Worm (Caenorhabditis elegans) whole organism, late embryonic: ENCODE results near the gene nhr-172.

Experiments
- C08G9.2 ChIP-seq: sonication (generic microtip); optimal IDR thresholded peaks from 2 replicates; lab custom pipeline; 2016; ENCODE audit warnings: mild to moderate bottlenecking, missing genetic modification characterization, moderate library complexity, missing compliant biosample characterization
- Y22D7AL.16 ChIP-seq: sonication (generic microtip); optimal IDR thresholded peaks from 2 replicates; lab custom pipeline; 2016; ENCODE audit warnings: missing genetic modification characterization, missing compliant biosample characterization
- ahr-1 ChIP-seq: sonication (generic microtip); optimal IDR thresholded peaks from 2 replicates; lab custom pipeline; 2016; ENCODE audit warnings: missing genetic modification characterization, missing compliant biosample characterization
- ama-1 ChIP-seq: fragments of 150-350 bp; optimal IDR thresholded peaks from 2 replicates; lab custom pipeline; 2014
- ceh-18 ChIP-seq: sonication (generic microtip); optimal IDR thresholded peaks from 2 replicates; lab custom pipeline; 2016; ENCODE audit warnings: missing genetic modification characterization, missing compliant biosample characterization
- ceh-19 ChIP-seq: fragments of 200-800 bp; sonication (Bioruptor generic); optimal IDR thresholded peaks from 2 replicates; lab custom pipeline; 2018; ENCODE audit warnings: mild to moderate bottlenecking, missing genetic modification characterization, missing compliant biosample characterization
- ceh-2 ChIP-seq: sonication (generic microtip); optimal IDR thresholded peaks from 2 replicates; lab custom pipeline; 2016; ENCODE audit warnings: missing genotype, missing genetic modification characterization, missing compliant biosample characterization
- ceh-22 ChIP-seq: sonication (generic microtip); optimal IDR thresholded peaks from 2 replicates; lab custom pipeline; 2017; ENCODE audit warnings: missing biosample characterization, missing genetic modification characterization
- ceh-24 ChIP-seq: sonication (generic microtip); optimal IDR thresholded peaks from 2 replicates; lab custom pipeline; 2016; ENCODE audit warnings: mild to moderate bottlenecking, missing genetic modification characterization, missing compliant biosample characterization
- ceh-31 ChIP-seq: sonication (generic microtip); optimal IDR thresholded peaks from 2 replicates; lab custom pipeline; 2016; ENCODE audit warnings: missing genetic modification characterization, missing compliant biosample characterization
- ceh-45 ChIP-seq: fragments of 200-800 bp; sonication (Bioruptor generic); IDR thresholded peaks from 2 replicates; pipeline ENCODE4 v1.3.6; 2022; ENCODE audit warnings: missing genetic modification reagents, missing genetic modification characterization, missing compliant biosample characterization
- dmd-4 ChIP-seq: sonication (generic microtip); optimal IDR thresholded peaks from 2 replicates; lab custom pipeline; 2016; ENCODE audit warnings: borderline replicate concordance, missing genetic modification characterization, missing compliant biosample characterization
- eyg-1 ChIP-seq: sonication (generic microtip); optimal IDR thresholded peaks from 2 replicates; lab custom pipeline; 2016; ENCODE audit warnings: missing genotype, missing genetic modification characterization, missing compliant biosample characterization
- fax-1 ChIP-seq: sonication (generic microtip); optimal IDR thresholded peaks from 2 replicates; lab custom pipeline; 2016; ENCODE audit warnings: missing genotype, missing genetic modification characterization, missing compliant biosample characterization
- fkh-10 ChIP-seq: fragments of 150-350 bp; optimal IDR thresholded peaks from 2 replicates; lab custom pipeline; 2014; ENCODE audit warnings: missing biosample characterization, missing genetic modification reagents, missing genetic modification characterization
- gmeb-2 ChIP-seq: sonication (generic microtip); optimal IDR thresholded peaks from 2 replicates; lab custom pipeline; 2016; ENCODE audit warnings: missing genetic modification characterization, inconsistent platforms, missing compliant biosample characterization
- hlh-15 ChIP-seq: sonication (generic microtip); optimal IDR thresholded peaks from 2 replicates; lab custom pipeline; 2016; ENCODE audit warnings: missing genetic modification characterization, missing compliant biosample characterization
- hlh-8 ChIP-seq: sonication (generic microtip); optimal IDR thresholded peaks from 2 replicates; lab custom pipeline; 2016; ENCODE audit warnings: missing genotype, missing genetic modification characterization, missing compliant biosample characterization
- lim-6 ChIP-seq: sonication (generic microtip); optimal IDR thresholded peaks from 2 replicates; lab custom pipeline; 2016; ENCODE audit warnings: missing genetic modification characterization, missing compliant biosample characterization
- lin-11 ChIP-seq: fragments of 200-800 bp; sonication (Bioruptor generic); optimal IDR thresholded peaks from 2 replicates; lab custom pipeline; 2018; ENCODE audit warnings: mild to moderate bottlenecking, missing genetic modification characterization, missing compliant biosample characterization
- madf-2 ChIP-seq: sonication (generic microtip); optimal IDR thresholded peaks from 2 replicates; lab custom pipeline; 2017; ENCODE audit warnings: missing genetic modification characterization, missing compliant biosample characterization
- mec-3 ChIP-seq: sonication (generic microtip); optimal IDR thresholded peaks from 2 replicates; lab custom pipeline; 2016; ENCODE audit warnings: borderline replicate concordance, missing genetic modification characterization, missing compliant biosample characterization
- nhr-232 ChIP-seq: sonication (generic microtip); optimal IDR thresholded peaks from 2 replicates; lab custom pipeline; 2016; ENCODE audit warnings: missing genetic modification characterization, missing compliant biosample characterization
- pag-3 ChIP-seq: sonication (generic microtip); optimal IDR thresholded peaks from 2 replicates; lab custom pipeline; 2016; ENCODE audit warnings: missing compliant biosample characterization, missing genetic modification characterization, borderline replicate concordance
- pha-2 ChIP-seq: sonication (generic microtip); optimal IDR thresholded peaks from 2 replicates; lab custom pipeline; 2017; ENCODE audit warnings: mild to moderate bottlenecking, missing genetic modification characterization, missing compliant biosample characterization
- pqm-1 ChIP-seq: sonication (generic microtip); optimal IDR thresholded peaks from 2 replicates; lab custom pipeline; 2016; ENCODE audit warnings: missing genetic modification characterization, missing compliant biosample characterization
- rnt-1 ChIP-seq: sonication (generic microtip); optimal IDR thresholded peaks from 2 replicates; lab custom pipeline; 2016; ENCODE audit warnings: missing genetic modification characterization, missing compliant biosample characterization
- sdc-2 ChIP-seq: sonication (generic microtip); optimal IDR thresholded peaks from 2 replicates; lab custom pipeline; 2016; ENCODE audit warnings: missing genotype, missing genetic modification characterization, missing compliant biosample characterization
- sox-2 ChIP-seq: fragments of 200-800 bp; sonication (Bioruptor generic); IDR thresholded peaks from 2 replicates; pipeline ENCODE4 v1.3.6; 2022; ENCODE audit warnings: missing genetic modification reagents, missing genetic modification characterization, missing compliant biosample characterization
- sox-4 ChIP-seq: sonication (generic microtip); optimal IDR thresholded peaks from 2 replicates; lab custom pipeline; 2017; ENCODE audit warnings: mild to moderate bottlenecking, missing genetic modification characterization, inconsistent platforms, missing compliant biosample characterization
- syd-9 ChIP-seq: sonication (generic microtip); optimal IDR thresholded peaks from 2 replicates; lab custom pipeline; 2016; ENCODE audit warnings: mild to moderate bottlenecking, missing genetic modification characterization, moderate library complexity, missing compliant biosample characterization
- tbx-7 ChIP-seq: sonication (generic microtip); optimal IDR thresholded peaks from 2 replicates; lab custom pipeline; 2016; ENCODE audit warnings: missing genotype, missing genetic modification characterization, missing compliant biosample characterization
- unc-55 ChIP-seq: sonication (generic microtip); optimal IDR thresholded peaks from 2 replicates; lab custom pipeline; 2017; ENCODE audit warnings: missing biosample characterization, missing genetic modification reagents, missing genetic modification characterization
- unc-86 ChIP-seq: sonication (generic microtip); optimal IDR thresholded peaks from 2 replicates; lab custom pipeline; 2016; ENCODE audit warnings: missing genetic modification characterization, missing compliant biosample characterization
- zip-5 ChIP-seq: sonication (generic microtip); optimal IDR thresholded peaks from 2 replicates; lab custom pipeline; 2016; ENCODE audit warnings: missing genetic modification characterization, missing compliant biosample characterization
- ztf-16 ChIP-seq: sonication (generic microtip); optimal IDR thresholded peaks from 2 replicates; lab custom pipeline; 2017; ENCODE audit warnings: missing genetic modification characterization, missing compliant biosample characterization

The nhr-172 gene

DNA sequence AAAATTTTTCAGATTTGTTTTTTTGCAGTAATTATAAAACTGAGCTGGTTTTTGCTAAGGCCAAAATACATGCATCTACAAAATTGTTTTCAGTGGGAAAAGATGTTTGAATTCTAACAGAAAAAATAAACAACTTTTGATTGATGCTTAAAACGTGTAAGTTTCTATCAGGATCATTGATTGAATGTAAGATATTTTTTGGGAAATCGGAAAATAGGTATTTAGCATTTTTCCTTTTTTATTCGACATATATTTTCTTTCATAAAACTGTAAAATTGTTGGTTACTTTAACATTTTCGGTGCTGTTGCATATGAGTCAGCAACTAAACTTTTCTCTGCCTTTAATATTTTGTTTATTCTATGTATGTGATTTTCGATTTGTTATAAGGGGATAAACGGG, 15.7 kb downstream of the nhr-172 start, which contains the start of gene C54F6.20:
C54F6.20 (plus strand) TSS at position 301 of the 400 bp plus-strand sequence.
- no peak for TF ChIP-seq rnt-1 (tag; lab: Kevin White, UChicago)

DNA sequence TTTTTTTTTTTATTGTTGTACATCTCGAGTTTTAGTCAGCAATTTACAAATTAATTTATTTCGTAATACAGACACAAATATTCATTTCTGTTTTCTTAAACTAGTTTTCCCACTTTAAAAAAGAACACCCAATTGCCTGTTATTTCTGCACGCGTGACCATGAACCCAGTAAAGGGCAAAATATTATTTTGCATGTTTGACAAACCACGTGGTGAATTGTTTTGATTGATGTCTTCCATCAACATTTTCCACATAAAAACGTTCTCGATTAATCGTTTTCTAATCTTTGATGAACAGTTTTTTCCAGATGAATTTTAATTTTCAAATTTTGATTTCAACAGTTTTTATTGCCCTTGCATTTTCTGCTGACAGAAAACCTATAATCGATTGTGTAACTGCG, 16.9 kb downstream of the nhr-172 start, which contains the start of gene C54F6.18:
C54F6.18 (plus strand) TSS at position 301 of the 400 bp plus-strand sequence.
- TF ChIP-seq sox-4 (tag; lab: Kevin White, UChicago) (no peak), syd-9 (tag; lab: Kevin White, UChicago) (no peak), sdc-2 (tag; lab: Kevin White, UChicago) (no peak), Y22D7AL.16 (tag; lab: Kevin White, UChicago) (no peak), nhr-232 (no peak), pha-2 (tag; lab: Kevin White, UChicago) (no peak), fkh-10 (GFP tag; lab: Kevin White, UChicago) (no peak), ceh-2 (tag; lab: Kevin White, UChicago) (no peak), ahr-1 (no peak), ztf-16 (no peak), ama-1 (no peak), ceh-45 (no peak), ceh-18 (no peak), madf-2 (tag; lab: Kevin White, UChicago) (no peak), unc-55 (GFP tag; lab: Kevin White, UChicago) (no peak)

DNA sequence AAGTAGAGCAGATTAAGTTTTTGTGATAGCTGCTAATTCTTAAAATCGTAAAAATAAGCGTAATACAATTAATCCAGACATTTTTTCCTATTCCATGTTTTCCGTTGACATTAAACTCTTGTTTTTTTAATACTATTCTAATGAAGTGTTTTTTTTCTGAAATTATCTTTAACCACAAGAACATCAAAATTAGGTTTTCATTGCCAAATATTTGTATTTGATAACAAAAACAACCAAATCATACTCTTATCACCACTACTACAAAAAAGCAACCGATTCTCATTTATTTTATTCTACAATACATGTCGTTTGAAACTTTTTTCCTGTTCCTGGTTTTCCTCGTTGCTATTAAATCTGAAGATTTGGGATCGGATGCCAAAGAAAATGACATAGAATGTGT, 18.4 kb downstream of the nhr-172 start, which contains the start of gene C54F6.17:
C54F6.17 (plus strand) TSS at position 301 of the 400 bp plus-strand sequence.
- no peak for TF ChIP-seq lin-11 (tag; lab: Kevin White, UChicago)
- no peak for TF ChIP-seq pqm-1 (tag; lab: Kevin White, UChicago)

ce11 chrV:7528816-7529215, 20.0 kb downstream of the nhr-172 start, which contains the start of gene C54F6.5:
Gene C54F6.5 (plus strand): TSS chrV:7529116.
- TF ChIP-seq ceh-19 (GFP tag; lab: Kevin White, UChicago), result no peak
- no peak for TF ChIP-seq fax-1 (tag; lab: Kevin White, UChicago)
- no peak for TF ChIP-seq ceh-22 (tag; lab: Kevin White, UChicago)
- TF ChIP-seq gmeb-2 (tag; lab: Kevin White, UChicago), result no peak
- TF ChIP-seq lim-6 (tag; lab: Kevin White, UChicago), result no peak
- no peak for TF ChIP-seq hlh-15 (tag; lab: Kevin White, UChicago)
- no peak for TF ChIP-seq mec-3 (tag; lab: Kevin White, UChicago)
- TF ChIP-seq ceh-45, result no peak
- no peak for TF ChIP-seq pag-3
- TF ChIP-seq ceh-31 (tag; lab: Kevin White, UChicago), result no peak
- TF ChIP-seq dmd-4 (tag; lab: Kevin White, UChicago), result no peak

DNA sequence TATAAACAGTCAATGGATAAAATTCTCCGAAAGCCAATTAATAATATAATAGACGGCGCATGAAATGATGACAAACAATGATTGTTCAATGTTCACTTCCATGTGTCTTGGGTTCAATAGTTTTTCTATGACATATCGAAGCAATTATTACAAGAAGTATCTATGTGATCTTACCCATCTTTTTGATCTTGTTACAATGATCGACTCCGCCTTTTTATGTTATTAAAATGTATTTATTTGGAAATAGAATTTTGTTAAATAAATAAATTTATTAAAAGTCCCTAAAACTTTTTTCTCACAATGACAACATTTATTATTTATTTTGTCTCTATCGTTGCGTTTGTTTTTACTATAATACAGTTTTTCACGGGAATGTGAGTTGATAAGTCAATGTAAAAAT, 21.0 kb downstream of the nhr-172 start, which contains the start of gene swt-2:
swt-2 (plus strand) TSS at position 301 of the 400 bp plus-strand sequence.
- TF ChIP-seq sox-2 (no peak), pqm-1 (tag; lab: Kevin White, UChicago) (no peak), zip-5 (tag; lab: Kevin White, UChicago) (no peak), rnt-1 (tag; lab: Kevin White, UChicago) (no peak), sdc-2 (tag; lab: Kevin White, UChicago) (no peak), ceh-2 (tag; lab: Kevin White, UChicago) (no peak), eyg-1 (tag; lab: Kevin White, UChicago) (no peak), fax-1 (tag; lab: Kevin White, UChicago) (no peak), ceh-45 (no peak), syd-9 (tag; lab: Kevin White, UChicago) (no peak), unc-86 (tag; lab: Kevin White, UChicago) (no peak), hlh-8 (tag; lab: Kevin White, UChicago) (no peak), tbx-7 (tag; lab: Kevin White, UChicago) (no peak), C08G9.2 (tag; lab: Kevin White, UChicago) (no peak), ceh-24 (tag; lab: Kevin White, UChicago) (no peak)
- TF ChIP-seq, all 69 proteins: peak for 0
